Worm (Caenorhabditis elegans) whole organism, midembryonic: ENCODE measurements around the gene F54F7.2.

Experiments
- T22C8.4 ChIP-seq: fragments of 200-800 bp; sonication (Bioruptor generic); IDR thresholded peaks from 2 replicates; pipeline ENCODE4 v1.3.6; 2022; ENCODE audit warnings: missing genetic modification characterization, missing compliant biosample characterization
- cog-1 ChIP-seq: sonication (generic microtip); optimal IDR thresholded peaks from 2 replicates; lab custom pipeline; 2016; ENCODE audit warnings: missing genetic modification characterization, missing compliant biosample characterization
- flt-1 ChIP-seq: fragments of 200-800 bp; sonication (Bioruptor generic); IDR thresholded peaks from 2 replicates; pipeline ENCODE4 v1.3.6; 2022; ENCODE audit warnings: missing genetic modification characterization, missing compliant biosample characterization
- klf-2 ChIP-seq: fragments of 200-800 bp; sonication (Bioruptor generic); conservative IDR thresholded peaks from 2 replicates; pipeline ENCODE4 v1.3.6; 2022; ENCODE audit warnings: missing genetic modification reagents, missing genetic modification characterization, missing compliant biosample characterization
- med-1 ChIP-seq: sonication (generic microtip); optimal IDR thresholded peaks from 2 replicates; lab custom pipeline; 2017; ENCODE audit warnings: missing genetic modification characterization, mild to moderate bottlenecking, missing compliant biosample characterization, antibody characterized with exemption, missing genetic modification reagents; ENCODE audit not compliant: insufficient read depth
- ref-1 ChIP-seq: fragments of 200-800 bp; sonication (Bioruptor generic); conservative IDR thresholded peaks from 2 replicates; pipeline ENCODE4 v1.3.6; 2022; ENCODE audit warnings: missing genetic modification reagents, missing genetic modification characterization, missing compliant biosample characterization
- tab-1 ChIP-seq: fragments of 200-800 bp; sonication (Bioruptor generic); IDR thresholded peaks from 2 replicates; pipeline ENCODE4 v1.3.6; 2022; ENCODE audit warnings: missing genetic modification characterization, missing compliant biosample characterization
- ztf-23 ChIP-seq: fragments of 200-800 bp; sonication (Bioruptor generic); IDR thresholded peaks from 2 replicates; pipeline ENCODE4 v1.3.6; 2022; ENCODE audit warnings: missing genetic modification reagents, missing genetic modification characterization, missing compliant biosample characterization
- ztf-29 ChIP-seq: fragments of 200-800 bp; sonication (Bioruptor generic); IDR thresholded peaks from 2 replicates; pipeline ENCODE4 v1.3.6; 2022; ENCODE audit warnings: missing genetic modification reagents, missing genetic modification characterization, missing compliant biosample characterization

Gene F54F7.2

ce11 chrX:11823704-11824103, 19.8 kb upstream of the F54F7.2 start, which contains the start of gene tag-241:
Gene tag-241 (plus strand): TSS chrX:11824004.
- no peak for TF ChIP-seq med-1 (GFP tag; lab: Kevin White, UChicago)
- no peak for TF ChIP-seq ztf-29 (GFP tag; lab: Robert Waterston, UW)
- TF ChIP-seq ztf-23, result no peak
- TF ChIP-seq ref-1 (GFP tag; lab: Robert Waterston, UW), result no peak
- TF ChIP-seq cog-1 (tag; lab: Kevin White, UChicago), result no peak
- no peak for TF ChIP-seq klf-2 (GFP tag; lab: Robert Waterston, UW)
- TF ChIP-seq tab-1 (GFP tag; lab: Robert Waterston, UW), result no peak
- TF ChIP-seq flt-1 (GFP tag; lab: Robert Waterston, UW), result no peak
- TF ChIP-seq T22C8.4 (GFP tag; lab: Robert Waterston, UW), result no peak

ce11 chrX:11826892-11827291, 16.6 kb upstream of the F54F7.2 start:
- no peak for TF ChIP-seq ztf-29 (GFP tag; lab: Robert Waterston, UW)
- no peak for TF ChIP-seq ref-1 (GFP tag; lab: Robert Waterston, UW)
- no peak for TF ChIP-seq med-1 (GFP tag; lab: Kevin White, UChicago)
- no peak for TF ChIP-seq ztf-23
- TF ChIP-seq tab-1 (GFP tag; lab: Robert Waterston, UW), result no peak
- no peak for TF ChIP-seq flt-1 (GFP tag; lab: Robert Waterston, UW)
- no peak for TF ChIP-seq cog-1 (tag; lab: Kevin White, UChicago)
- TF ChIP-seq T22C8.4 (GFP tag; lab: Robert Waterston, UW), result no peak
- TF ChIP-seq klf-2 (GFP tag; lab: Robert Waterston, UW), result no peak

- TF ChIP-seq ref-1 (GFP tag; lab: Robert Waterston, UW) (no peak), T22C8.4 (GFP tag; lab: Robert Waterston, UW) (no peak), tab-1 (GFP tag; lab: Robert Waterston, UW) (no peak), klf-2 (GFP tag; lab: Robert Waterston, UW) (no peak), flt-1 (GFP tag; lab: Robert Waterston, UW) (no peak)
Observed at ce11 chrX:11827528-11827927, 15.9 kb upstream of the F54F7.2 start.

- TF ChIP-seq cog-1 (tag; lab: Kevin White, UChicago), result no peak
- no peak for TF ChIP-seq tab-1 (GFP tag; lab: Robert Waterston, UW)
- no peak for TF ChIP-seq med-1 (GFP tag; lab: Kevin White, UChicago)
- TF ChIP-seq ref-1 (GFP tag; lab: Robert Waterston, UW), result no peak
- TF ChIP-seq T22C8.4 (GFP tag; lab: Robert Waterston, UW), result no peak
- TF ChIP-seq ztf-23, result no peak
- TF ChIP-seq flt-1 (GFP tag; lab: Robert Waterston, UW), result no peak
- TF ChIP-seq klf-2 (GFP tag; lab: Robert Waterston, UW), result no peak
- no peak for TF ChIP-seq ztf-29 (GFP tag; lab: Robert Waterston, UW)
Observed at ce11 chrX:11828661-11829060, 14.8 kb upstream of the F54F7.2 start.

- no peak for TF ChIP-seq klf-2 (GFP tag; lab: Robert Waterston, UW)
- no peak for TF ChIP-seq ref-1 (GFP tag; lab: Robert Waterston, UW)
- TF ChIP-seq med-1 (GFP tag; lab: Kevin White, UChicago), result no peak
- TF ChIP-seq ztf-23, result no peak
- TF ChIP-seq tab-1 (GFP tag; lab: Robert Waterston, UW), result no peak
- TF ChIP-seq flt-1 (GFP tag; lab: Robert Waterston, UW), result no peak
- TF ChIP-seq ztf-29 (GFP tag; lab: Robert Waterston, UW), result no peak
- no peak for TF ChIP-seq cog-1 (tag; lab: Kevin White, UChicago)
- TF ChIP-seq T22C8.4 (GFP tag; lab: Robert Waterston, UW), result no peak
Observed at ce11 chrX:11837378-11837777, 6.1 kb upstream of the F54F7.2 start, which contains the start of gene taf-7.1. Gene taf-7.1 (minus strand): TSS chrX:11837478.

- TF ChIP-seq cog-1 (tag; lab: Kevin White, UChicago) (no peak), ztf-29 (GFP tag; lab: Robert Waterston, UW) (no peak), ref-1 (GFP tag; lab: Robert Waterston, UW) (no peak), T22C8.4 (GFP tag; lab: Robert Waterston, UW) (no peak), flt-1 (GFP tag; lab: Robert Waterston, UW) (no peak), klf-2 (GFP tag; lab: Robert Waterston, UW) (no peak), med-1 (GFP tag; lab: Kevin White, UChicago) (no peak), tab-1 (GFP tag; lab: Robert Waterston, UW) (no peak), ztf-23 (no peak)
Observed at ce11 chrX:11848618-11849017, 5.2 kb downstream of the F54F7.2 start, which contains the start of gene F54F7.9. Gene F54F7.9 (minus strand): TSS chrX:11848718.

- TF ChIP-seq tab-1 (GFP tag; lab: Robert Waterston, UW) (no peak), T22C8.4 (GFP tag; lab: Robert Waterston, UW) (no peak), klf-2 (GFP tag; lab: Robert Waterston, UW) (no peak)
Observed at ce11 chrX:11850082-11850481, 6.6 kb downstream of the F54F7.2 start, which contains the start of gene F54F7.3. Gene F54F7.3 (minus strand): TSS chrX:11850182.

ce11 chrX:11850572-11850971, 7.1 kb downstream of the F54F7.2 start, which contains the start of gene F54F7.14:
Gene F54F7.14 (plus strand): TSS chrX:11850872.
- no peak for TF ChIP-seq cog-1 (tag; lab: Kevin White, UChicago)
- TF ChIP-seq T22C8.4 (GFP tag; lab: Robert Waterston, UW), result no peak
- TF ChIP-seq ztf-29 (GFP tag; lab: Robert Waterston, UW), result no peak
- no peak for TF ChIP-seq flt-1 (GFP tag; lab: Robert Waterston, UW)
- TF ChIP-seq ztf-23, result no peak

ce11 chrX:11852494-11852893, 9.0 kb downstream of the F54F7.2 start, which contains the start of gene xtr-1:
Gene xtr-1 (plus strand): TSS chrX:11852794.
- TF ChIP-seq flt-1 (GFP tag; lab: Robert Waterston, UW) (no peak), T22C8.4 (GFP tag; lab: Robert Waterston, UW) (no peak)

ce11 chrX:11854432-11854831, 11.0 kb downstream of the F54F7.2 start:
- no peak for TF ChIP-seq klf-2 (GFP tag; lab: Robert Waterston, UW)
